Fruit fly (Drosophila melanogaster): ENCODE results near the gene PrBP.
A peak's percentile ranks its signal among the peaks of the same experiment; 100 is the strongest.

The PrBP gene

DNA sequence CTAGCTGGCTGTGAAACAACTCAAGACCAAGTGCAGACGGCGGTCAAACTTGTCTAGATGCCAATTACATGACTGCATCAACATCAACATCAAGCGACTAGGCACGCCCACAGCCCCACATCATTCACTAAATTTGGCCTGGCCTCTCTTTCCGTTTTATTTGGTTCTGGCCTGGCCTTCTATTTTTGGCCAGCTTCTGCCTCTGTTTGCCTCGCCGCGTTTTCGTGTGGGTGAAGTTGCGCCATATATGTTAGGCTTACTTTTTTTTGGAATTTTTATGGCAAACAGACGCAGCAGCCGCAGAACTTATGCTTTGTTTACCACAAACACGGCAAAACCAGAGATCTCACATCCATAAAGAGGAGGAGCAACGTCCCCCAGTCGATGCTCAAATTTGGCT, 29.7 kb upstream of the PrBP start:
- TF ChIP-seq CG9139 (GFP tag; optimal IDR thresholded peaks at IDR 0.05) = no peak
- TF ChIP-seq Eip75B (GFP tag; optimal IDR thresholded peaks at IDR 0.05) = no peak
- TF ChIP-seq Sox15 (GFP tag; optimal IDR thresholded peaks at IDR 0.05) = no peak
- TF ChIP-seq fkh (GFP tag; optimal IDR thresholded peaks at IDR 0.05) = peak; percentile 19

DNA sequence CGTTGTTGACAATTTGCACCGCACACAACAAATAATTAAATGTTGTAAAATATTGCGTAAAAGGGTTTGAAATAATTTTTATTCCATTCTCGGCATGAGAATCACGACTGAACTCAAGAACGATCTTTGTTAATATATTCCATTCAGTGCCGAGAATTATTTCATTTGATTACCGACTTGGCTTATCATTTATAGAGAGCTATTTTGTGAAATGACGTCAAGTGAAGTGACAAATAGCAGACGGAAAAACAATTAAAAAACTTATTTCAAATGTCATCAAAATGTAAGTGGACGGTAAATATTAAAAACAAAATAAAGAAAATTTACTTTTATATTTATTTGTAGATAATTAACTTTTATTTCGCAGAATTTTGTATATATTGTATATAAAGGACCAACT, 28.8 kb upstream of the PrBP start:
- peak; percentile 59 for TF ChIP-seq svp (GFP tag)
- TF ChIP-seq Ets96B (tag; optimal IDR thresholded peaks at IDR 0.05) = no peak

dm6 chr2L:8709413-8709812, 23.7 kb upstream of the PrBP start, which contains the start of gene Hnf4:
TSS of gene Hnf4 (minus strand) at chr2L:8709611.
- TF ChIP-seq vri (GFP tag; optimal IDR thresholded peaks at IDR 0.05) = peak; percentile 57
- TF ChIP-seq Blimp-1 (GFP tag; optimal IDR thresholded peaks at IDR 0.05) = peak; percentile 87
- TF ChIP-seq achi (GFP tag; optimal IDR thresholded peaks at IDR 0.05) = peak; percentile 99
- peak; percentile 33 for TF ChIP-seq Sox14 (GFP tag; optimal IDR thresholded peaks at IDR 0.05)
- no peak for TF ChIP-seq cyc (GFP tag; optimal IDR thresholded peaks at IDR 0.05)
- peak; percentile 94 for TF ChIP-seq svp (GFP tag)
- peak; percentile 34 for TF ChIP-seq CG6808 (GFP tag; optimal IDR thresholded peaks at IDR 0.05)
- no peak for TF ChIP-seq CG10631 (GFP tag; optimal IDR thresholded peaks at IDR 0.05)
- TF ChIP-seq ss (GFP tag; optimal IDR thresholded peaks at IDR 0.05) = peak in 1 of 2 experiments; percentile 6
- TF ChIP-seq CG31627 (GFP tag; optimal IDR thresholded peaks at IDR 0.05) = no peak
- TF ChIP-seq CG11294 (GFP tag; IDR thresholded peaks at IDR 0.05) = no peak
- TF ChIP-seq CG9139 (GFP tag; optimal IDR thresholded peaks at IDR 0.05) = no peak
- no peak for TF ChIP-seq fd85E (GFP tag; optimal IDR thresholded peaks at IDR 0.05)
- TF ChIP-seq Eip78C (GFP tag) = peak; percentile 59
- TF ChIP-seq CG1621 (tag; optimal IDR thresholded peaks at IDR 0.05) = peak; percentile 7

DNA sequence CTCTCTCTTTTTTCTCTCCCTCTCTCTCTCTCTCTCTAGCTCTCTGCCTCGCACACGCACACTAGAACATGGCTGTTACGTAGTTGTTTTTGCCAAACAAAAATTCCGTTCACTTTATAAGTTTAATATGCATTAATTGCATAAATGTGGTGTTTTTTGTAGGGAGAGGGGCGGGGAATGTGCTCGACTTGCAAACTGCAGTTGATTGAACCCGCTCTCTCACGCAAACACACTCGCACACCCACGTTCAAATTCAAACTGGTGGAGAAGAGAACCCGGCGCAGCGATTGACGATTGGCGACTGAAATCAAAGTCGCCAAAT, 23.3 kb upstream of the PrBP start:
- TF ChIP-seq vri (GFP tag; optimal IDR thresholded peaks at IDR 0.05) = peak; percentile 92
- no peak for TF ChIP-seq fkh (GFP tag; optimal IDR thresholded peaks at IDR 0.05)
- TF ChIP-seq CG3919 (GFP tag; optimal IDR thresholded peaks at IDR 0.05) = peak; percentile 20
- 0 out of 3 replicates have a peak, but pooled peaks have one; percentile 43 for TF ChIP-seq CG8119 (GFP tag; IDR thresholded peaks at IDR 0.05)
- TF ChIP-seq CG1621 (tag; optimal IDR thresholded peaks at IDR 0.05) = peak; percentile 29
- no peak for TF ChIP-seq salr (GFP tag; optimal IDR thresholded peaks at IDR 0.05)
- peak; percentile 31 to 39 for TF ChIP-seq ss (GFP tag; optimal IDR thresholded peaks at IDR 0.05)
- peak; percentile 27 for TF ChIP-seq CG16779 (tag; optimal IDR thresholded peaks at IDR 0.05)
- no peak for TF ChIP-seq Eip93F (GFP tag; optimal IDR thresholded peaks at IDR 0.05)
- TF ChIP-seq CG9139 (GFP tag; optimal IDR thresholded peaks at IDR 0.05) = peak; percentile 17
- no peak for TF ChIP-seq CG10669 (GFP tag; optimal IDR thresholded peaks at IDR 0.05)
- peak; percentile 48 for TF ChIP-seq CG6854 (GFP tag; optimal IDR thresholded peaks at IDR 0.05)
- TF ChIP-seq esn (GFP tag; optimal IDR thresholded peaks at IDR 0.05) = no peak
- no peak for TF ChIP-seq CG32006 (GFP tag; optimal IDR thresholded peaks at IDR 0.05)
- TF ChIP-seq dsx (GFP tag; optimal IDR thresholded peaks at IDR 0.05; ENCODE audit: poor library complexity, severe bottlenecking) = no peak

DNA sequence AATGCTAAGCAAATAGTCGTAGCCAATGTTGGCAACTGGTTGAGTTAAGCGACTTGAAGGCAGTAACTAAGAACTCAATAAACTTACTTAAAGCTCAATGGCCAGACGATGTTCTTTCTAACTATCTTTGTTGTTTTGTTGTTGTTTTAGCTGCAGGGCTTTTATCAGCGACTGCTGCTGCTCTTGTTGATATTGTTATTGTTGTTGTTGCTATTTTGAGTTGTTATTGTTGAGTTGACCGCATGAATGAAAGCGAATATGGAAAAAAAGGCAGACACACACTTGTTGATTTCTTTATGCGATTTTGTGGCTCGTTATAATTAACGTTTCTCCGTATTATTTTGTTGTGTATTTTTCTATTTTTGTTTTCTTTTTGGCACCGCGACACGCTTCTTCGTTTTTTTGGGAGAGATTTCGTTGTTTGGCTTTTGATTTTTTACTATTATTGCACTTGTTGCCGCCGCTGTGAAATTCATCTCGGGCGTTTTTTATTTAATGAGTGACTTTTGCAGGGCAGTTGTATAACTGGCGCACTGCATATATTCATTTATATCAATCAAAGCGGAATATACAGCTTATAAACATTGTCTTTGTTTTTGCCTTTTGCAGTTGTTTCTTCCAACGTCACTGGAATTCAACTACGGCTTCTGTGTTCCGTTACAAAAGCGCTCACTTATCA, 22.8 kb upstream of the PrBP start:
- TF ChIP-seq Eip78C (GFP tag) = peak; percentile 74
- TF ChIP-seq spab (GFP tag; optimal IDR thresholded peaks at IDR 0.05) = peak; percentile 10
- TF ChIP-seq Smox (GFP tag; optimal IDR thresholded peaks at IDR 0.05) = no peak
- TF ChIP-seq svp (GFP tag) = peak; percentile 26
- TF ChIP-seq CG6276 (GFP tag; optimal IDR thresholded peaks at IDR 0.05) = peak; percentile 17
- no peak for TF ChIP-seq CG8319 (GFP tag; optimal IDR thresholded peaks at IDR 0.05)
- TF ChIP-seq CG6808 (GFP tag; optimal IDR thresholded peaks at IDR 0.05) = no peak
- 0 out of 3 replicates have a peak, but pooled peaks have one; percentile 22 for TF ChIP-seq eg (GFP tag; IDR thresholded peaks at IDR 0.05)

All from whole organism, prepupa.